Worm (Caenorhabditis elegans) whole organism, late embryonic: ENCODE results near the gene str-94.

Source experiments
- K02D7.2 ChIP-seq: sonication (generic microtip); optimal IDR thresholded peaks from 2 replicates; lab custom pipeline; 2017; ENCODE audit warnings: mild to moderate bottlenecking, missing genetic modification characterization, missing compliant biosample characterization
- ceh-19 ChIP-seq: fragments of 200-800 bp; sonication (Bioruptor generic); optimal IDR thresholded peaks from 2 replicates; lab custom pipeline; 2018; ENCODE audit warnings: mild to moderate bottlenecking, missing genetic modification characterization, missing compliant biosample characterization
- nhr-11 ChIP-seq: fragments of 150-350 bp; optimal IDR thresholded peaks from 2 replicates; lab custom pipeline; 2014; ENCODE audit warnings: missing biosample characterization, missing genetic modification characterization
- pha-4 ChIP-seq: fragments of 150-350 bp; optimal IDR thresholded peaks from 2 replicates; lab custom pipeline; 2018; ENCODE audit warnings: missing biosample characterization, missing genetic modification reagents, missing genetic modification characterization
- unc-86 ChIP-seq: sonication (generic microtip); optimal IDR thresholded peaks from 2 replicates; lab custom pipeline; 2016; ENCODE audit warnings: missing genetic modification characterization, missing compliant biosample characterization

DNA sequence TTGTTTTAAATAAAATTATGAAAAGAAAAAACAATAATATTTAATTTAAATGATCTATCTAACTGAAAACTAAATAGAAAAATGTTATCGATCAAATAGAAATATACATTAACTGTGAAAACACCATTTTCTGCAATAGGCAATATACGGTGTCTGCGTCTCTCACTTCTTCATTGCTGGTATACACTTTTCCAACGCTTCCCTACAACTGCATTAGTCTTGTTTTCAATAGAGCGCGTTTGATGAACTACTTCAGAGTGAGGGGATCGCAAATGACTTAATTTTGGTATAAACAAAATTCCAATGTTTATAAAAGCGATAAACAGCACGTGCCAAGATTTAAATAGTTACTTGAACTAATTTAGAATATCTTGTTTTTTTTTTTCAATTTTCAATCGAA lies 36.6 kb downstream of the str-94 start:
- TF ChIP-seq pha-4 (tag; lab: Kevin White, UChicago), result no peak
- no peak for TF ChIP-seq nhr-11 (tag; lab: Kevin White, UChicago)
- no peak for TF ChIP-seq unc-86 (tag; lab: Kevin White, UChicago)
- TF ChIP-seq ceh-19, result no peak
- no peak for TF ChIP-seq K02D7.2 (tag; lab: Kevin White, UChicago)
